Worm (Caenorhabditis elegans) whole organism, young adult: ENCODE measurements around the gene kbp-1.

Experiments
- ceh-40 ChIP-seq: fragments of 200-800 bp; sonication (Bioruptor generic); IDR thresholded peaks from 2 replicates; pipeline ENCODE4 v1.3.6; 2022; ENCODE audit warnings: missing genetic modification characterization, missing compliant biosample characterization
- dpl-1 ChIP-seq: fragments of 150-350 bp; optimal IDR thresholded peaks from 2 replicates; lab custom pipeline; 2014; ENCODE audit warnings: missing biosample characterization, missing genetic modification reagents, missing genetic modification characterization
- lag-1 ChIP-seq: fragments of 200-800 bp; sonication (Bioruptor generic); IDR thresholded peaks from 2 replicates; pipeline ENCODE4 v1.3.6; 2022; ENCODE audit warnings: missing genetic modification reagents, missing genetic modification characterization, missing compliant biosample characterization
- sdz-38 ChIP-seq: sonication (generic microtip); optimal IDR thresholded peaks from 2 replicates; lab custom pipeline; 2016; ENCODE audit warnings: missing genotype, missing genetic modification characterization, missing compliant biosample characterization

- TF ChIP-seq dpl-1 (GFP tag; lab: Kevin White, UChicago) (no peak), ceh-40 (no peak), sdz-38 (tag; lab: Kevin White, UChicago) (no peak), lag-1 (GFP tag; lab: Robert Waterston, UW) (no peak)
Observed at ce11 chrIII:6871668-6872067, 2.2 kb downstream of the kbp-1 start.
